Worm (Caenorhabditis elegans) whole organism, L3 larva: ENCODE data around the gene srab-6.

Experiments
- ZK546.5 ChIP-seq: sonication (generic microtip); optimal IDR thresholded peaks from 2 replicates; lab custom pipeline; 2017; ENCODE audit warnings: missing biosample characterization, missing genetic modification characterization
- ceh-16 ChIP-seq: sonication (generic microtip); optimal IDR thresholded peaks from 2 replicates; lab custom pipeline; 2017; ENCODE audit warnings: missing biosample characterization, missing genetic modification characterization
- fkh-10 ChIP-seq: sonication (generic microtip); optimal IDR thresholded peaks from 2 replicates; lab custom pipeline; 2017; ENCODE audit warnings: missing biosample characterization, missing genetic modification reagents, missing genetic modification characterization
- lin-39 ChIP-seq: fragments of 150-350 bp; optimal IDR thresholded peaks from 2 replicates; lab custom pipeline; 2018; ENCODE audit warnings: missing biosample characterization, missing genetic modification reagents, missing genetic modification characterization
- mdl-1 ChIP-seq: fragments of 150-350 bp; optimal IDR thresholded peaks from 2 replicates; lab custom pipeline; 2014; ENCODE audit warnings: missing biosample characterization, missing genetic modification characterization
- nhr-11 ChIP-seq: fragments of 150-350 bp; optimal IDR thresholded peaks from 2 replicates; lab custom pipeline; 2014; ENCODE audit warnings: missing biosample characterization, missing genetic modification characterization
- nhr-12 ChIP-seq: fragments of 150-350 bp; optimal IDR thresholded peaks from 2 replicates; lab custom pipeline; 2014; ENCODE audit warnings: missing biosample characterization, missing genetic modification characterization
- nhr-28 ChIP-seq: fragments of 150-350 bp; optimal IDR thresholded peaks from 2 replicates; lab custom pipeline; 2014; ENCODE audit warnings: missing biosample characterization, missing genetic modification characterization
- snpc-4 ChIP-seq: fragments of 150-350 bp; optimal IDR thresholded peaks from 2 replicates; lab custom pipeline; 2014; ENCODE audit warnings: missing biosample characterization, missing genetic modification characterization
- unc-39 ChIP-seq: sonication (generic microtip); optimal IDR thresholded peaks from 4 replicates; lab custom pipeline; 2017; ENCODE audit warnings: missing biosample characterization, missing genetic modification characterization
- unc-62 ChIP-seq: fragments of 150-350 bp; sonication (generic microtip); optimal IDR thresholded peaks from 4 replicates; lab custom pipeline; 2014; ENCODE audit warnings: missing biosample characterization, missing genetic modification reagents, missing genetic modification characterization
- ztf-11 ChIP-seq: fragments of 150-350 bp; optimal IDR thresholded peaks from 2 replicates; lab custom pipeline; 2014; ENCODE audit warnings: missing biosample characterization, missing genetic modification characterization

- TF ChIP-seq fkh-10 (no peak), snpc-4 (tag; lab: Kevin White, UChicago) (no peak), unc-62 (GFP tag; lab: Kevin White, UChicago) (no peak), nhr-11 (tag; lab: Kevin White, UChicago) (no peak), nhr-12 (tag; lab: Kevin White, UChicago) (no peak), ztf-11 (tag; lab: Kevin White, UChicago) (no peak), ceh-16 (no peak), nhr-28 (tag; lab: Kevin White, UChicago) (no peak), lin-39 (tag; lab: Kevin White, UChicago) (no peak), unc-39 (no peak), ZK546.5 (no peak), mdl-1 (tag; lab: Kevin White, UChicago) (no peak)
Measured at ce11 chrV:3158379-3158778, 6.6 kb upstream of the srab-6 start.
